Worm (Caenorhabditis elegans): ENCODE results near the gene ugt-44.

ugt-44 gene

ce11 chrIV:10513266-10513665, 43.7 kb downstream of the ugt-44 start:
- TF ChIP-seq lsy-2 (tag; optimal IDR thresholded peaks at IDR 0.05) (no peak), blmp-1 (tag; optimal IDR thresholded peaks at IDR 0.05; ENCODE audit: insufficient read depth) (no peak), ztf-4 (tag; optimal IDR thresholded peaks at IDR 0.05) (no peak), nhr-10 (tag; optimal IDR thresholded peaks at IDR 0.05) (no peak), unc-62 (GFP tag; optimal IDR thresholded peaks at IDR 0.05) (no peak)

- no peak for TF ChIP-seq lin-11 (tag; optimal IDR thresholded peaks at IDR 0.05)
- TF ChIP-seq lin-13 (GFP tag; optimal IDR thresholded peaks at IDR 0.05) = no peak
- no peak for TF ChIP-seq peb-1 (tag; optimal IDR thresholded peaks at IDR 0.05)
- TF ChIP-seq aly-2 (tag; optimal IDR thresholded peaks at IDR 0.05) = no peak
- no peak for TF ChIP-seq sem-4 (tag; optimal IDR thresholded peaks at IDR 0.05)
- TF ChIP-seq nhr-25 (tag; optimal IDR thresholded peaks at IDR 0.05) = no peak
- no peak for TF ChIP-seq ceh-16 (tag; optimal IDR thresholded peaks at IDR 0.05)
Observed at ce11 chrIV:10515128-10515527, 45.6 kb downstream of the ugt-44 start, which contains the start of gene C02F4.4. C02F4.4 (minus strand) TSS chrIV:10515228.

DNA sequence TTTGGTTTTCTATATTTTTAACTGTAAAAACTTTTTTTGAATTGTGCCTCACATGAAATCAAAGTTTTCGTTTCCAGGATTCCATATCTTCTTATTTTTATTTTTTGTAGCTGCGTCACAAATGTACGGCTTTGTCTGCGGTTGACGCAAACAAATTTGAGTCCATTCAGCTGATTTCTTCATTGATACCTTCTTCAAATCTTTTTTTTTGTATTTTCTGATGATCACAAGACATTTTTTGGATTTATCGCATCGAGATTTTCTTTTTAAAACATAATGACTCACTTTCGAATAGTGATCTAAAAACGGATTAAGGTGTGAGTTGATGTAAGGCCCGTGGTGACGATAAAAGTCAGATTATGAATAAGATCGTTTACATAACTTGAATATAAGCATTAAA, 49.1 kb downstream of the ugt-44 start:
- TF ChIP-seq lin-13 (GFP tag; optimal IDR thresholded peaks at IDR 0.05) (no peak), ztf-4 (tag; optimal IDR thresholded peaks at IDR 0.05) (no peak), ztf-1 (GFP tag; conservative IDR thresholded peaks at IDR 0.05) (no peak), ceh-16 (tag; optimal IDR thresholded peaks at IDR 0.05) (no peak), gmeb-1 (tag; optimal IDR thresholded peaks at IDR 0.05) (no peak), nhr-25 (tag; optimal IDR thresholded peaks at IDR 0.05) (no peak), blmp-1 (tag; optimal IDR thresholded peaks at IDR 0.05; ENCODE audit: insufficient read depth) (no peak), ceh-82 (tag; optimal IDR thresholded peaks at IDR 0.05) (no peak), peb-1 (tag; optimal IDR thresholded peaks at IDR 0.05) (no peak), fos-1 (tag; optimal IDR thresholded peaks at IDR 0.05) (no peak), skn-1 (tag; optimal IDR thresholded peaks at IDR 0.05) (no peak), nhr-12 (tag; optimal IDR thresholded peaks at IDR 0.05) (no peak), mdl-1 (tag; optimal IDR thresholded peaks at IDR 0.05) (no peak), unc-55 (GFP tag; optimal IDR thresholded peaks at IDR 0.05) (no peak), sma-9 (GFP tag; optimal IDR thresholded peaks at IDR 0.05) (no peak), sma-9 (tag; optimal IDR thresholded peaks at IDR 0.05) (no peak), alr-1 (tag; optimal IDR thresholded peaks at IDR 0.05) (no peak), nhr-77 (tag; optimal IDR thresholded peaks at IDR 0.05) (no peak), dmd-4 (tag; optimal IDR thresholded peaks at IDR 0.05) (no peak)

- no peak for TF ChIP-seq mbf-1 (tag; optimal IDR thresholded peaks at IDR 0.05)
- TF ChIP-seq unc-55 (GFP tag; optimal IDR thresholded peaks at IDR 0.05) = no peak
- TF ChIP-seq egl-27 (tag; optimal IDR thresholded peaks at IDR 0.05) = no peak
- TF ChIP-seq lin-39 (tag; optimal IDR thresholded peaks at IDR 0.05) = no peak
- no peak for TF ChIP-seq C34F6.9 (tag; optimal IDR thresholded peaks at IDR 0.05)
- no peak for TF ChIP-seq snpc-4 (tag; optimal IDR thresholded peaks at IDR 0.05)
- TF ChIP-seq nhr-21 (tag; optimal IDR thresholded peaks at IDR 0.05) = no peak
- TF ChIP-seq F13H6.1 (tag; optimal IDR thresholded peaks at IDR 0.05) = no peak
- no peak for TF ChIP-seq ceh-82 (tag; optimal IDR thresholded peaks at IDR 0.05)
- no peak for TF ChIP-seq gmeb-1 (tag; optimal IDR thresholded peaks at IDR 0.05)
- no peak for TF ChIP-seq lin-13 (GFP tag; optimal IDR thresholded peaks at IDR 0.05)
- no peak for TF ChIP-seq mab-5 (tag; optimal IDR thresholded peaks at IDR 0.05)
- TF ChIP-seq mdl-1 (tag; optimal IDR thresholded peaks at IDR 0.05) = no peak
- TF ChIP-seq alr-1 (tag; optimal IDR thresholded peaks at IDR 0.05) = no peak
- TF ChIP-seq sma-3 (GFP tag; optimal IDR thresholded peaks at IDR 0.05) = no peak
- TF ChIP-seq nhr-6 (tag; optimal IDR thresholded peaks at IDR 0.05) = no peak
- no peak for TF ChIP-seq nhr-23 (tag; optimal IDR thresholded peaks at IDR 0.05)
- TF ChIP-seq nhr-11 (tag; optimal IDR thresholded peaks at IDR 0.05) = no peak
- TF ChIP-seq nhr-25 (tag; optimal IDR thresholded peaks at IDR 0.05) = no peak
- TF ChIP-seq nhr-12 (tag; optimal IDR thresholded peaks at IDR 0.05) = no peak
Observed at ce11 chrIV:10521106-10521505, 51.6 kb downstream of the ugt-44 start, which contains the start of gene cal-4. cal-4 (plus strand) TSS chrIV:10521406.

Data from whole organism, L2 larva.